Worm (Caenorhabditis elegans): ENCODE measurements around the gene T23F2.4.

DNA sequence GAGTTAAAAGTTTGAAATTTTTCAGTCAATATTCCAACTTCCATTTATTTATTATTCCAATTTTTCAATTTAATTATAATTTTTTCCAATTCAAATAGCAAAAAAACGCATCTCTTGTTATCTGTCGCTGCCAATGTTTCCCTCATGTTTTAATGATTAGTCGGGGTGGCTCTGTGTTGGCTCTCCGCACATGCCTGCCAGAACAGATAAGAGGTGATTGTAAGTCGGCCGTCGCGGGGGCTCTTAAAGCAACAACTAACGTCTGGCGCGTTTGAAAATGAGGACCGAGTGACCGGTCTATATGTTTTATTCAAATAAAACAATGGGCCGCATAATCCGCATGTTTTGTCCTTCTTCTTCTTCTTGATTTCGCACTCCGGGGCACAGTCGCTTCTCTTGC, 38.5 kb downstream of the T23F2.4 start:
- TF ChIP-seq him-1 (tag; optimal IDR thresholded peaks at IDR 0.05) (no peak), dao-5 (tag; optimal IDR thresholded peaks at IDR 0.05) (no peak)

Measured in whole organism, L4/young adult.